Fruit fly (Drosophila melanogaster) whole organism, prepupa: ENCODE results near the gene kri.

ENCODE experiments used
- Blimp-1 ChIP-seq: fragments of 200-800 bp; sonication (Bioruptor generic); optimal IDR thresholded peaks from 3 replicates; lab custom pipeline; 2017; ENCODE audit warnings: missing biosample characterization, missing genetic modification characterization, mild to moderate bottlenecking, moderate library complexity, missing genetic modification reagents
- CG11762 ChIP-seq: fragments of 200-800 bp; sonication (Bioruptor generic); optimal IDR thresholded peaks from 3 replicates; lab custom pipeline; 2016; ENCODE audit warnings: missing biosample characterization, missing genetic modification characterization; ENCODE audit not compliant: insufficient read depth
- CG11902 ChIP-seq: fragments of 200-800 bp; sonication (Bioruptor generic); optimal IDR thresholded peaks from 3 replicates; lab custom pipeline; 2016; ENCODE audit warnings: missing biosample characterization, missing genetic modification characterization
- CG15336 ChIP-seq: fragments of 200-800 bp; sonication (Bioruptor generic); IDR thresholded peaks from 2 replicates; pipeline ENCODE4 v1.3.6; 2022; ENCODE audit warnings: missing biosample characterization, missing genetic modification characterization
- CG16779 ChIP-seq: fragments of 200-800 bp; sonication (Bioruptor generic); optimal IDR thresholded peaks from 3 replicates; lab custom pipeline; 2017; ENCODE audit warnings: missing biosample characterization, mild to moderate bottlenecking, missing genetic modification characterization
- CG32006 ChIP-seq: fragments of 200-800 bp; sonication (Bioruptor generic); optimal IDR thresholded peaks from 3 replicates; lab custom pipeline; 2017; ENCODE audit warnings: missing biosample characterization, mild to moderate bottlenecking, missing genetic modification characterization
- CG3919 ChIP-seq: fragments of 200-800 bp; sonication (Bioruptor generic); optimal IDR thresholded peaks from 3 replicates; lab custom pipeline; 2016; ENCODE audit warnings: missing biosample characterization, missing genetic modification characterization
- CG4318 ChIP-seq: fragments of 200-800 bp; sonication (Bioruptor generic); optimal IDR thresholded peaks from 3 replicates; lab custom pipeline; 2017; ENCODE audit warnings: missing biosample characterization, mild to moderate bottlenecking, missing genetic modification characterization
- CG6163 ChIP-seq: fragments of 200-800 bp; sonication (Bioruptor generic); IDR thresholded peaks from 3 replicates; pipeline ENCODE4 v1.3.6; 2022; ENCODE audit warnings: missing biosample characterization, missing genetic modification characterization
- CG6276 ChIP-seq: fragments of 200-800 bp; sonication (Bioruptor generic); optimal IDR thresholded peaks from 2 replicates; lab custom pipeline; 2017; ENCODE audit warnings: missing biosample characterization, mild to moderate bottlenecking, missing genetic modification characterization
- CG6808 ChIP-seq: fragments of 200-800 bp; sonication (Bioruptor generic); optimal IDR thresholded peaks from 3 replicates; lab custom pipeline; 2017; ENCODE audit warnings: missing biosample characterization, missing genetic modification characterization, mild to moderate bottlenecking, moderate library complexity, missing genetic modification reagents
- CG6854 ChIP-seq: fragments of 200-800 bp; sonication (Bioruptor generic); optimal IDR thresholded peaks from 2 replicates; lab custom pipeline; 2017; ENCODE audit warnings: missing biosample characterization, mild to moderate bottlenecking, missing genetic modification characterization
- CG7368 ChIP-seq: fragments of 200-800 bp; sonication (Bioruptor generic); optimal IDR thresholded peaks from 3 replicates; lab custom pipeline; 2016; ENCODE audit warnings: missing biosample characterization, missing genetic modification characterization
- CG8119 ChIP-seq: fragments of 200-800 bp; sonication (Bioruptor generic); IDR thresholded peaks from 3 replicates; pipeline ENCODE4 v1.3.6; 2022; ENCODE audit warnings: missing biosample characterization, missing genetic modification characterization
- CG8319 ChIP-seq: fragments of 200-800 bp; sonication (Bioruptor generic); optimal IDR thresholded peaks from 3 replicates; lab custom pipeline; 2016; ENCODE audit warnings: missing biosample characterization, missing genetic modification characterization
- CG9139 ChIP-seq: fragments of 200-800 bp; sonication (Bioruptor generic); optimal IDR thresholded peaks from 3 replicates; lab custom pipeline; 2017; ENCODE audit warnings: missing biosample characterization, mild to moderate bottlenecking, missing genetic modification characterization
- Eip75B ChIP-seq: fragments of 200-800 bp; sonication (Bioruptor generic); optimal IDR thresholded peaks from 3 replicates; lab custom pipeline; 2016; ENCODE audit warnings: missing biosample characterization, missing genetic modification characterization
- Eip78C ChIP-seq: fragments of 200-800 bp; sonication (Bioruptor generic); peaks from one replicate; lab custom pipeline; 2016; ENCODE audit warnings: missing biosample characterization, missing genetic modification characterization
- Ets21C ChIP-seq: fragments of 200-800 bp; sonication (Bioruptor generic); optimal IDR thresholded peaks from 3 replicates; lab custom pipeline; 2016; ENCODE audit warnings: missing biosample characterization, missing genetic modification characterization
- Ets96B ChIP-seq: fragments of 200-800 bp; optimal IDR thresholded peaks from 2 replicates; lab custom pipeline; 2019; ENCODE audit warnings: missing biosample characterization, mild to moderate bottlenecking, missing genetic modification characterization, moderate library complexity
- Gug ChIP-seq: fragments of 200-800 bp; sonication (Bioruptor generic); IDR thresholded peaks from 2 replicates; pipeline ENCODE4 v1.3.6; 2022; ENCODE audit warnings: missing biosample characterization, missing genetic modification characterization
- Hr38 ChIP-seq: sonication (Bioruptor generic); optimal IDR thresholded peaks from 2 replicates; lab custom pipeline; 2016; ENCODE audit warnings: missing biosample characterization, missing genetic modification characterization
- Hr4 ChIP-seq: fragments of 200-800 bp; sonication (Bioruptor generic); optimal IDR thresholded peaks from 3 replicates; lab custom pipeline; 2016; ENCODE audit warnings: missing biosample characterization, missing genetic modification characterization
- Lpt ChIP-seq: fragments of 200-800 bp; sonication (Bioruptor generic); optimal IDR thresholded peaks from 3 replicates; lab custom pipeline; 2016; ENCODE audit warnings: missing biosample characterization, missing genetic modification characterization
- OdsH ChIP-seq: fragments of 200-800 bp; sonication (Bioruptor generic); optimal IDR thresholded peaks from 3 replicates; lab custom pipeline; 2016; ENCODE audit warnings: missing biosample characterization, missing genetic modification characterization
- Sox14 ChIP-seq: fragments of 200-800 bp; sonication (Bioruptor generic); optimal IDR thresholded peaks from 3 replicates; lab custom pipeline; 2016; ENCODE audit warnings: missing biosample characterization, missing genetic modification characterization
- acj6 ChIP-seq: fragments of 200-800 bp; sonication (Bioruptor generic); optimal IDR thresholded peaks from 3 replicates; lab custom pipeline; 2016; ENCODE audit warnings: missing biosample characterization, missing genetic modification characterization
- cyc ChIP-seq: fragments of 200-800 bp; sonication (Bioruptor generic); optimal IDR thresholded peaks from 3 replicates; lab custom pipeline; 2016; ENCODE audit warnings: missing biosample characterization, missing genetic modification characterization
- eg ChIP-seq: fragments of 200-800 bp; sonication (Bioruptor generic); IDR thresholded peaks from 3 replicates; pipeline ENCODE4 v1.3.6; 2022; ENCODE audit warnings: missing biosample characterization, missing genetic modification characterization
- esn ChIP-seq: fragments of 200-800 bp; sonication (Bioruptor generic); optimal IDR thresholded peaks from 2 replicates; lab custom pipeline; 2016; ENCODE audit warnings: missing biosample characterization, mild to moderate bottlenecking, missing genetic modification characterization, moderate library complexity
- fd85E ChIP-seq: fragments of 200-800 bp; sonication (Bioruptor generic); optimal IDR thresholded peaks from 3 replicates; lab custom pipeline; 2016; ENCODE audit warnings: missing biosample characterization, missing genetic modification characterization
- lz ChIP-seq: fragments of 200-800 bp; sonication (Bioruptor generic); optimal IDR thresholded peaks from 3 replicates; lab custom pipeline; 2016; ENCODE audit warnings: missing biosample characterization, missing genetic modification characterization
- net ChIP-seq: fragments of 200-800 bp; sonication (Bioruptor generic); optimal IDR thresholded peaks from 3 replicates; lab custom pipeline; 2016; ENCODE audit warnings: missing biosample characterization, missing genetic modification characterization
- pdm3 ChIP-seq: fragments of 200-800 bp; sonication (Bioruptor generic); optimal IDR thresholded peaks from 3 replicates; lab custom pipeline; 2016; ENCODE audit warnings: missing biosample characterization, missing genetic modification characterization
- spab ChIP-seq: fragments of 200-800 bp; sonication (Bioruptor generic); optimal IDR thresholded peaks from 2 replicates; lab custom pipeline; 2017; ENCODE audit warnings: missing biosample characterization, mild to moderate bottlenecking, missing genetic modification characterization, missing genetic modification reagents
- ss ChIP-seq, 2 experiments: fragments of 200-800 bp; sonication (Bioruptor generic); optimal IDR thresholded peaks; 2 replicates in 1 of 2; 3 replicates in 1 of 2; lab custom pipeline; 2017 to 2018; ENCODE audit warnings: mild to moderate bottlenecking in 2 of 2, missing biosample characterization in 2 of 2, missing genetic modification characterization in 2 of 2, moderate library complexity in 1 of 2
- svp ChIP-seq: fragments of 200-800 bp; sonication (Bioruptor generic); peaks from one replicate; lab custom pipeline; 2016; ENCODE audit warnings: missing biosample characterization, missing genetic modification characterization
- vri ChIP-seq: fragments of 200-800 bp; sonication (Bioruptor generic); optimal IDR thresholded peaks from 3 replicates; lab custom pipeline; 2016; ENCODE audit warnings: missing biosample characterization, mild to moderate bottlenecking, missing genetic modification characterization

The kri gene

dm6 chr3L:5770817-5771425, 39.9 kb upstream of the kri start (continued):
- TF ChIP-seq CG32006 (GFP tag; lab: Kevin White, UChicago) (peak; percentile 90), CG6163 (GFP tag; lab: Robert Waterston, UW) (peak; percentile 60; the same call in 2 of the 3 replicates), CG8319 (GFP tag; lab: Kevin White, UChicago) (peak; percentile 86), eg (GFP tag; lab: Robert Waterston, UW) (peak; percentile 73), Blimp-1 (no peak), Ets96B (tag; lab: Kevin White, UChicago) (peak; percentile 82), Sox14 (GFP tag; lab: Kevin White, UChicago) (peak; percentile 96), CG7368 (no peak), Gug (GFP tag; lab: Robert Waterston, UW) (peak; percentile 29; the same call in 1 of the 2 replicates), CG6854 (GFP tag; lab: Kevin White, UChicago) (peak; percentile 54), Hr38 (GFP tag; lab: Kevin White, UChicago) (no peak)

DNA sequence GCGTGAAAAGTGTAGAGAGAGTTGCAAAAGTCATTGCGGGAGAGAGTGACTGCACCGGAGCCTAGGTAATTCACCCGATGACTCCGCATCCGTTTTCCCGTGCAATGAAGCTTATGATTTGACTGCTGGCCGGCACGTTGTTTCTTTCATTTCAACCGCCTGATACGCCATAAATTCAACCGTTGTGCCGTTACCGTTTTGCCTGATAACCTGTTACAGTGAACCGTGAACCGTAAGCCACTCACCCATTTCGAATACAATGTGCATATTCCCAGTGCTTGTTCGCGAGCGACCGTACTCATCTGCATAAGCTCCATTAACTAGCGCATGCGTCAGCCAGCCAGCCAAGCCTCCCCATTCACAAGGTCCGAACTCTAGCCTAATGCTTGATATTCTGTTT, 36.0 kb upstream of the kri start:
- TF ChIP-seq OdsH (GFP tag; lab: Kevin White, UChicago): no peak
- TF ChIP-seq CG16779 (tag; lab: Kevin White, UChicago): no peak
- TF ChIP-seq CG11762 (GFP tag; lab: Kevin White, UChicago): no peak
- no peak for TF ChIP-seq CG32006 (GFP tag; lab: Kevin White, UChicago)
- no peak for TF ChIP-seq vri (GFP tag; lab: Kevin White, UChicago)
- no peak for TF ChIP-seq CG11902 (GFP tag; lab: Kevin White, UChicago)
- peak; percentile 98 for TF ChIP-seq svp (GFP tag; lab: Kevin White, UChicago)

- no peak for TF ChIP-seq Hr38 (GFP tag; lab: Kevin White, UChicago)
- no peak for TF ChIP-seq CG3919 (GFP tag; lab: Kevin White, UChicago)
- TF ChIP-seq Ets96B (tag; lab: Kevin White, UChicago): no peak
- TF ChIP-seq Hr4 (GFP tag; lab: Kevin White, UChicago): no peak
- TF ChIP-seq Ets21C (GFP tag; lab: Kevin White, UChicago): no peak
- no peak for TF ChIP-seq Eip75B
- TF ChIP-seq CG11902 (GFP tag; lab: Kevin White, UChicago): no peak
- TF ChIP-seq cyc (GFP tag; lab: Kevin White, UChicago): no peak
- no peak for TF ChIP-seq spab (GFP tag; lab: Kevin White, UChicago)
- TF ChIP-seq CG6276: no peak
- TF ChIP-seq lz (GFP tag; lab: Kevin White, UChicago): no peak
- no peak for TF ChIP-seq Sox14 (GFP tag; lab: Kevin White, UChicago)
- TF ChIP-seq CG9139 (GFP tag; lab: Kevin White, UChicago): no peak
- TF ChIP-seq vri (GFP tag; lab: Kevin White, UChicago): no peak
- TF ChIP-seq, all 60 proteins: peak for 0
Measured at dm6 chr3L:5777114-5777513, 33.7 kb upstream of the kri start, which contains the start of gene vito. vito (minus strand) TSS chr3L:5777333.

DNA sequence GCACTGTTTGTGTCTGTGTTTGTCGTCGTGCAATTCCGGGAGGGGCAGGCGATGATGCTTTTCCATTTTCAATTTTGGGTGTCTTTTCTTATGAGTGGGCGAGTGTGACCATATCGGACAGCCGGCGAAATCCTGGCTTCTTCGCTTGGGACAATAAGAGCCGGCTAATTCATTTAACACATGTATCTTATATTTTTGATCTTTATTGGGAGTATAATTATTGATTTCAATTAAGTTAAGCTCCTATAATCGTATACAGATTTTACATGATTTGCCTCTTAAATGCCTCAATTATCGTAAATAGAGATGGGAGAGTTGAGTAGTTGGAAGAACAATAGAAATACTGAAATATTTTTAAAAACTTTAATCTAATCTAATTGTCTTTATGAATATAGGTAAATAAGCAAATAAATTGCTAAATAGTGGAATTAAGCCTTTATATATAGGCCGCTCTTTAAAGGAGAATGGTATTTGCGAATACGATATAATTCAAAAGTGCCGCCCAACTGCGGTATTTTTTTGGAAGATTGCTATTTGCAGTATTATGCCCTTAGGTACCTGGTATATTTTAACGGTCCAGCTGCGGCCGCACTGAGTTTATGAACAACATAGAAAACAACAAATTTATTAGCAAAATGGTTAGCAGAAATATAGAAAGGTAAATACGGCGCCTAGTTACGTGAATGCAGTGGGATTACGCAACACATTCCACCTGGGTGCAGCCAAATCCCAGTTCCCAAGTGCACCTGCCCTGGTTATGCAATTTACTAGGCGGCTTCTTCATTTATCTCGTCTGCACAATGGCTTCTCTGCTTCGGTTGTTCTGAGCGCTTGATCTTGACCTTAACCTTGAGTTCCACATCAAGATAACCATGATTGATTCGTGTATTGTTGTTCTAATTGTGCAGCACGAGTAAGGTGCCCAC, 31.0 kb upstream of the kri start, which contains the start of the genes Myt1, PGRP-LD and Pmi:
Myt1 (minus strand) TSS at position 116 of the 926 bp plus-strand sequence.
PGRP-LD (plus strand) TSS at position 576 of the 926 bp plus-strand sequence.
Pmi (plus strand) TSS at position 576 of the 926 bp plus-strand sequence.
- no peak for TF ChIP-seq CG16779 (tag; lab: Kevin White, UChicago)
- TF ChIP-seq esn: peak; percentile 25
- TF ChIP-seq vri (GFP tag; lab: Kevin White, UChicago): peak; percentile 53
- TF ChIP-seq svp (GFP tag; lab: Kevin White, UChicago): peak; percentile 86
- TF ChIP-seq acj6: no peak
- no peak for TF ChIP-seq ss (GFP tag; optimal IDR thresholded peaks at IDR 0.05; lab: Kevin White, UChicago)
- no peak for TF ChIP-seq CG8119 (GFP tag; lab: Robert Waterston, UW)
- TF ChIP-seq Sox14 (GFP tag; lab: Kevin White, UChicago): peak; percentile 75
- no peak for TF ChIP-seq Ets21C (GFP tag; lab: Kevin White, UChicago)
- TF ChIP-seq Eip78C: no peak
- no peak for TF ChIP-seq Lpt (GFP tag; lab: Kevin White, UChicago)
- no peak for TF ChIP-seq CG6163 (GFP tag; lab: Robert Waterston, UW)
- no peak for TF ChIP-seq CG6808 (GFP tag; lab: Kevin White, UChicago)
- TF ChIP-seq Blimp-1: no peak
- TF ChIP-seq CG8319 (GFP tag; lab: Kevin White, UChicago): no peak
- no peak for TF ChIP-seq CG15336 (GFP tag; lab: Robert Waterston, UW)
- TF ChIP-seq lz (GFP tag; lab: Kevin White, UChicago): no peak
- TF ChIP-seq CG4318 (GFP tag; lab: Kevin White, UChicago): no peak
- TF ChIP-seq fd85E (GFP tag; lab: Kevin White, UChicago): no peak
- TF ChIP-seq Eip75B: no peak
- no peak for TF ChIP-seq CG11762 (GFP tag; lab: Kevin White, UChicago)
- no peak for TF ChIP-seq net
- TF ChIP-seq CG7368: no peak
- no peak for TF ChIP-seq pdm3
- no peak for TF ChIP-seq CG9139 (GFP tag; lab: Kevin White, UChicago)
